Worm (Caenorhabditis elegans): Measurements from ENCODE around the gene srab-26.

DNA sequence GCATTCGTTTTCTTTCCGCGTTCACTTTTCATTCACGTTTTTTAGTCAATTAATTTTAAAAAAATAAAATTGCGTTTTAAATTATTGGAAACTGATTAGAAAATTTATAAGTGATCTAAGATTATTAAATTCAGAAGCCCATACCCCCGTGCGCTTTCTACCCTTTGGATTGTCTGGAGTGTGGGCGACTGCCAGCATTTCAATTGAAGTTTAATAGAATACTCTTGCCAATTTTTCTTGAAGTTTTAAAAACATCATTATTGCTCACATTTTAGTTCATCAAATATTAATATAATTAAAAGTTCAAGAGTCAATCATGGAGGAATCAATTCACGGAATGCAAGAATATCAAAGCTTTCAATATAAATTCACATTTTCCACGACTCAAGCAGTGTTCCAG, 37.9 kb downstream of the srab-26 start, which contains the start of gene sru-36:
- TF ChIP-seq lin-11 (tag; optimal IDR thresholded peaks at IDR 0.05), result no peak
- no peak for TF ChIP-seq sdc-2 (tag; optimal IDR thresholded peaks at IDR 0.05)
- TF ChIP-seq lim-6 (tag; optimal IDR thresholded peaks at IDR 0.05), result no peak
- TF ChIP-seq sox-2 (GFP tag; IDR thresholded peaks at IDR 0.05), result no peak

All from whole organism, late embryonic.